Worm (Caenorhabditis elegans) whole organism, late embryonic: ENCODE data around the gene Y57G11C.1130.
A peak's percentile ranks its signal among the peaks of the same experiment; 100 is the strongest.
"Not testable (repeated sequence)": the region's sequence is repeated elsewhere in the genome, so short reads cannot be mapped to it uniquely, and the experiment has no call there.

Experiments used
- C08G9.2 ChIP-seq: sonication (generic microtip); optimal IDR thresholded peaks from 2 replicates; lab custom pipeline; 2016; ENCODE audit warnings: mild to moderate bottlenecking, missing genetic modification characterization, moderate library complexity, missing compliant biosample characterization
- C38D4.7 ChIP-seq: fragments of 200-800 bp; sonication (Bioruptor generic); optimal IDR thresholded peaks from 2 replicates; lab custom pipeline; 2018; ENCODE audit warnings: mild to moderate bottlenecking, missing genetic modification characterization, moderate library complexity, missing compliant biosample characterization
- F13H6.1 ChIP-seq: sonication (generic microtip); optimal IDR thresholded peaks from 2 replicates; lab custom pipeline; 2016; ENCODE audit warnings: missing genetic modification characterization, missing compliant biosample characterization
- K02D7.2 ChIP-seq: sonication (generic microtip); optimal IDR thresholded peaks from 2 replicates; lab custom pipeline; 2017; ENCODE audit warnings: mild to moderate bottlenecking, missing genetic modification characterization, missing compliant biosample characterization
- T23F11.4 ChIP-seq: fragments of 200-800 bp; sonication (Bioruptor generic); optimal IDR thresholded peaks from 2 replicates; lab custom pipeline; 2018; ENCODE audit warnings: mild to moderate bottlenecking, missing genetic modification characterization, missing compliant biosample characterization
- Y22D7AL.16 ChIP-seq: sonication (generic microtip); optimal IDR thresholded peaks from 2 replicates; lab custom pipeline; 2016; ENCODE audit warnings: missing genetic modification characterization, missing compliant biosample characterization
- ama-1 ChIP-seq: fragments of 150-350 bp; optimal IDR thresholded peaks from 2 replicates; lab custom pipeline; 2014
- ceh-18 ChIP-seq: sonication (generic microtip); optimal IDR thresholded peaks from 2 replicates; lab custom pipeline; 2016; ENCODE audit warnings: missing genetic modification characterization, missing compliant biosample characterization
- ceh-19 ChIP-seq: fragments of 200-800 bp; sonication (Bioruptor generic); optimal IDR thresholded peaks from 2 replicates; lab custom pipeline; 2018; ENCODE audit warnings: mild to moderate bottlenecking, missing genetic modification characterization, missing compliant biosample characterization
- ceh-2 ChIP-seq: sonication (generic microtip); optimal IDR thresholded peaks from 2 replicates; lab custom pipeline; 2016; ENCODE audit warnings: missing genotype, missing genetic modification characterization, missing compliant biosample characterization
- ceh-22 ChIP-seq: sonication (generic microtip); optimal IDR thresholded peaks from 2 replicates; lab custom pipeline; 2017; ENCODE audit warnings: missing biosample characterization, missing genetic modification characterization
- ceh-31 ChIP-seq: sonication (generic microtip); optimal IDR thresholded peaks from 2 replicates; lab custom pipeline; 2016; ENCODE audit warnings: missing genetic modification characterization, missing compliant biosample characterization
- ceh-34 ChIP-seq: sonication (generic microtip); optimal IDR thresholded peaks from 2 replicates; lab custom pipeline; 2016; ENCODE audit warnings: mild to moderate bottlenecking, missing genetic modification characterization, missing compliant biosample characterization
- ceh-48 ChIP-seq: sonication (generic microtip); optimal IDR thresholded peaks from 2 replicates; lab custom pipeline; 2016; ENCODE audit warnings: missing genetic modification characterization, inconsistent platforms, missing compliant biosample characterization
- ceh-9 ChIP-seq: sonication (generic microtip); optimal IDR thresholded peaks from 2 replicates; lab custom pipeline; 2016; ENCODE audit warnings: mild to moderate bottlenecking, missing genetic modification characterization, inconsistent platforms, missing compliant biosample characterization
- eyg-1 ChIP-seq: sonication (generic microtip); optimal IDR thresholded peaks from 2 replicates; lab custom pipeline; 2016; ENCODE audit warnings: missing genotype, missing genetic modification characterization, missing compliant biosample characterization
- fkh-10 ChIP-seq: fragments of 150-350 bp; optimal IDR thresholded peaks from 2 replicates; lab custom pipeline; 2014; ENCODE audit warnings: missing biosample characterization, missing genetic modification reagents, missing genetic modification characterization
- fkh-6 ChIP-seq: sonication (generic microtip); optimal IDR thresholded peaks from 2 replicates; lab custom pipeline; 2016; ENCODE audit warnings: missing genetic modification characterization, missing compliant biosample characterization
- gmeb-2 ChIP-seq: sonication (generic microtip); optimal IDR thresholded peaks from 2 replicates; lab custom pipeline; 2016; ENCODE audit warnings: missing genetic modification characterization, inconsistent platforms, missing compliant biosample characterization
- hlh-15 ChIP-seq: sonication (generic microtip); optimal IDR thresholded peaks from 2 replicates; lab custom pipeline; 2016; ENCODE audit warnings: missing genetic modification characterization, missing compliant biosample characterization
- lim-6 ChIP-seq: sonication (generic microtip); optimal IDR thresholded peaks from 2 replicates; lab custom pipeline; 2016; ENCODE audit warnings: missing genetic modification characterization, missing compliant biosample characterization
- madf-2 ChIP-seq: sonication (generic microtip); optimal IDR thresholded peaks from 2 replicates; lab custom pipeline; 2017; ENCODE audit warnings: missing genetic modification characterization, missing compliant biosample characterization
- mec-3 ChIP-seq: sonication (generic microtip); optimal IDR thresholded peaks from 2 replicates; lab custom pipeline; 2016; ENCODE audit warnings: borderline replicate concordance, missing genetic modification characterization, missing compliant biosample characterization
- nfya-1 ChIP-seq: sonication (generic microtip); optimal IDR thresholded peaks from 2 replicates; lab custom pipeline; 2017; ENCODE audit warnings: missing genetic modification characterization, mild to moderate bottlenecking, missing compliant biosample characterization, antibody characterized with exemption, moderate library complexity
- nhr-11 ChIP-seq: fragments of 150-350 bp; optimal IDR thresholded peaks from 2 replicates; lab custom pipeline; 2014; ENCODE audit warnings: missing biosample characterization, missing genetic modification characterization
- nhr-232 ChIP-seq: sonication (generic microtip); optimal IDR thresholded peaks from 2 replicates; lab custom pipeline; 2016; ENCODE audit warnings: missing genetic modification characterization, missing compliant biosample characterization
- pat-9 ChIP-seq: fragments of 200-800 bp; sonication (Bioruptor generic); optimal IDR thresholded peaks from 2 replicates; lab custom pipeline; 2018; ENCODE audit warnings: mild to moderate bottlenecking, missing genetic modification characterization, moderate library complexity, missing compliant biosample characterization
- pax-1 ChIP-seq: fragments of 150-350 bp; optimal IDR thresholded peaks from 2 replicates; lab custom pipeline; 2014; ENCODE audit warnings: missing biosample characterization, missing genetic modification characterization
- pqm-1 ChIP-seq: sonication (generic microtip); optimal IDR thresholded peaks from 2 replicates; lab custom pipeline; 2016; ENCODE audit warnings: missing genetic modification characterization, missing compliant biosample characterization
- ref-2 ChIP-seq: sonication (generic microtip); optimal IDR thresholded peaks from 2 replicates; lab custom pipeline; 2016; ENCODE audit warnings: missing genetic modification characterization, missing compliant biosample characterization
- sdc-2 ChIP-seq: sonication (generic microtip); optimal IDR thresholded peaks from 2 replicates; lab custom pipeline; 2016; ENCODE audit warnings: missing genotype, missing genetic modification characterization, missing compliant biosample characterization
- sox-2 ChIP-seq: fragments of 200-800 bp; sonication (Bioruptor generic); IDR thresholded peaks from 2 replicates; pipeline ENCODE4 v1.3.6; 2022; ENCODE audit warnings: missing genetic modification reagents, missing genetic modification characterization, missing compliant biosample characterization
- sox-4 ChIP-seq: sonication (generic microtip); optimal IDR thresholded peaks from 2 replicates; lab custom pipeline; 2017; ENCODE audit warnings: mild to moderate bottlenecking, missing genetic modification characterization, inconsistent platforms, missing compliant biosample characterization
- tbx-2 ChIP-seq: sonication (generic microtip); optimal IDR thresholded peaks from 2 replicates; lab custom pipeline; 2016; ENCODE audit warnings: missing genetic modification characterization, missing compliant biosample characterization
- ttx-3 ChIP-seq: sonication (generic microtip); optimal IDR thresholded peaks from 2 replicates; lab custom pipeline; 2016; ENCODE audit warnings: missing genetic modification reagents, missing genetic modification characterization, missing compliant biosample characterization
- unc-42 ChIP-seq: sonication (generic microtip); optimal IDR thresholded peaks from 2 replicates; lab custom pipeline; 2016; ENCODE audit warnings: missing genotype, missing genetic modification characterization, missing compliant biosample characterization
- unc-55 ChIP-seq: sonication (generic microtip); optimal IDR thresholded peaks from 2 replicates; lab custom pipeline; 2017; ENCODE audit warnings: missing biosample characterization, missing genetic modification reagents, missing genetic modification characterization
- zip-5 ChIP-seq: sonication (generic microtip); optimal IDR thresholded peaks from 2 replicates; lab custom pipeline; 2016; ENCODE audit warnings: missing genetic modification characterization, missing compliant biosample characterization
- ztf-16 ChIP-seq: sonication (generic microtip); optimal IDR thresholded peaks from 2 replicates; lab custom pipeline; 2017; ENCODE audit warnings: missing genetic modification characterization, missing compliant biosample characterization

The Y57G11C.1130 gene

DNA sequence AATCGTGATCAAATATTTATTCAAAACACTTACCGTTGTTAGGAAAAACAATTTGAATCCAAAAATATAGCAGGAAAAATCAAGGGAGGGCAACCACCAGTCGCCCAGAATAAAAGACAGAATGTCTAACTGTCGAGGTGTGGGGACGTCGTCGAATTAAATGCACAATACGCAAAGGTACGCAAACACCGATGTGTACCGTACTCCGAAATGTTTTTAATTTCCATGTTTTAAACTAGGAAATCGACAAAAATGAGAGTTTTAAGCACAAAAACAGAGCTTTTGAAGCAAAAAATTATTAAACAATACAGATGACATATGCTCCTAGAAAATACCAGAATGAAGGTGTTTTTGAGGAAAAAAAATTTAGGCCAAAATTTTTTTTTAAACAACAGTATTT is 7.9 kb upstream of the Y57G11C.1130 start, which contains the start of gene Y57G11C.51:
TSS of gene Y57G11C.51 (minus strand) at position 101 of the 400 bp plus-strand sequence.
- not testable (repeated sequence) for TF ChIP-seq hlh-15, K02D7.2, Y22D7AL.16 (tag; lab: Kevin White, UChicago)

- TF ChIP-seq zip-5: no peak
- no peak for TF ChIP-seq sox-4 (tag; lab: Kevin White, UChicago)
- TF ChIP-seq ceh-34: no peak
- no peak for TF ChIP-seq fkh-6
- no peak for TF ChIP-seq ceh-2
- TF ChIP-seq ceh-22 (tag; lab: Kevin White, UChicago): no peak
- no peak for TF ChIP-seq tbx-2 (tag; lab: Kevin White, UChicago)
- no peak for TF ChIP-seq sdc-2 (tag; lab: Kevin White, UChicago)
- no peak for TF ChIP-seq ceh-18
- no peak for TF ChIP-seq ceh-48 (tag; lab: Kevin White, UChicago)
- no peak for TF ChIP-seq mec-3 (tag; lab: Kevin White, UChicago)
- no peak for TF ChIP-seq eyg-1 (tag; lab: Kevin White, UChicago)
- no peak for TF ChIP-seq sox-2 (GFP tag; lab: Robert Waterston, UW)
- no peak for TF ChIP-seq C38D4.7 (GFP tag; lab: Kevin White, UChicago)
These were observed 774 bp upstream of the Y57G11C.1130 start, which contains the start of gene Y57G11C.8 for ce11 chrIV:14781537-14781936. Gene Y57G11C.8, plus strand, starts transcription at chrIV:14781837.

DNA sequence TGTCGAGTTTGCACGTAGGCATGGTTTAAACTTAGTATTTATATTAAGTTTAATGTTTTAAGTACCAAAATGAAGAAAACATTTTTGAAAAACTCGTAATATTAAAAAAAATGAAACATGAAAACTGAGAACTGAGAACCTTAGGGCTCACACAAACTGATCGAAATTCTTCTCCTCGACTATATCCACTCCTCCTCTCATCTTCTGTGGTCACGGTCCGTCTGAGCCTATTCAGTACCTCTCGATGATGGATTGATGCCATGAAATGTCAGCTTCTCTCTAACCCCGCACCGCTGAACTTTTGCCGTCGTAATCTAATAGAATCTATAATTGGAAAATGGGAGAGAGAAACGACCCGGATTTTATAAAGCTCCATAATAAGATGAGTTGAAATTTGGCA is 2.2 kb downstream of the Y57G11C.1130 start, which contains the start of gene nlp-56:
TSS of gene nlp-56 (minus strand) at position 257 of the 400 bp plus-strand sequence.
- TF ChIP-seq pax-1 (tag; lab: Kevin White, UChicago) (no peak), lim-6 (tag; lab: Kevin White, UChicago) (no peak), ama-1 (no peak), ceh-9 (tag; lab: Kevin White, UChicago) (no peak), pat-9 (no peak), T23F11.4 (GFP tag; lab: Kevin White, UChicago) (no peak), ceh-31 (no peak), ztf-16 (tag; lab: Kevin White, UChicago) (no peak), fkh-6 (no peak)

DNA sequence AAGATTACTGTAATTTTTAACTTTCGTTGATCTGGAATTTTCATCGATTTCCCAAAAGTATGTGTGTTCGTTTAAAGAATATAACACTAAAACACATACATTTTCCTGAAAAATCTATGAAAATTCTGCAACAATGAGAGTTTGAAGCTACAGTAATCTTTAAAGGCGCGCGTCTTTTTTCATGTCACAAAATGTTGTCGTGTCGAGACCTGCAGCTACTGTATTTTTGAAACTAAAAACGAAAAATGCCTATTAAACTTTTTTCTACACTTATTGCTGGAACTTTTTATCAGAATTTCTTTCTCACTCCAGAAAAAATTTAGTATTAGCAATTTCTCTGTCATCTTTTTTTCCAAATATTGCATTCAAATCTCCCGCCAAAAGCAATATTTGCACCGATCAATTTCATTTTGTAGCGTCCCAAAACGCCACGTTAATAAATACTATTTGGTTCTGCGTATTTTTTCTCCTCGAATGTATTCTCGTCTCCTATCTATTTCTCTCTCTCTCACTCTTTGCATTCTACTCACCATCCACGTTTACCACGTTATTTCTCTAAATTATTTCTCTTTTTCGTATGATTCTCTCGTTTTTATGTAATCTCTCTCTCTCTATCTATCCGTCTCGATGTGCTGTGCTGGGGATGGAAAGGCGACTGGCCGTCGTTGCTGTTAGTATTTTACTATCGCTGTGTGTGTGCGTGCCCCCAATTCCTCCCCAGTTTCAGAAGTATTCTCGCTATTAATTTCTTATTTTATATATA is 4.2 kb downstream of the Y57G11C.1130 start, which contains the start of gene melo-1:
TSS of gene melo-1 (plus strand) at position 658 of the 763 bp plus-strand sequence.
- no peak for TF ChIP-seq pat-9
- TF ChIP-seq unc-55: peak; percentile 42
- no peak for TF ChIP-seq zip-5
- TF ChIP-seq nfya-1: peak; percentile 60
- TF ChIP-seq ceh-18: no peak
- TF ChIP-seq T23F11.4 (GFP tag; lab: Kevin White, UChicago): no peak
- TF ChIP-seq ceh-19 (GFP tag; lab: Kevin White, UChicago): peak; percentile 11
- peak; percentile 51 for TF ChIP-seq unc-42 (tag; lab: Kevin White, UChicago)

ce11 chrIV:14790579-14790978 is 8.3 kb downstream of the Y57G11C.1130 start:
- TF ChIP-seq ama-1 (peak; percentile 13), T23F11.4 (GFP tag; lab: Kevin White, UChicago) (no peak), ref-2 (tag; lab: Kevin White, UChicago) (no peak)

DNA sequence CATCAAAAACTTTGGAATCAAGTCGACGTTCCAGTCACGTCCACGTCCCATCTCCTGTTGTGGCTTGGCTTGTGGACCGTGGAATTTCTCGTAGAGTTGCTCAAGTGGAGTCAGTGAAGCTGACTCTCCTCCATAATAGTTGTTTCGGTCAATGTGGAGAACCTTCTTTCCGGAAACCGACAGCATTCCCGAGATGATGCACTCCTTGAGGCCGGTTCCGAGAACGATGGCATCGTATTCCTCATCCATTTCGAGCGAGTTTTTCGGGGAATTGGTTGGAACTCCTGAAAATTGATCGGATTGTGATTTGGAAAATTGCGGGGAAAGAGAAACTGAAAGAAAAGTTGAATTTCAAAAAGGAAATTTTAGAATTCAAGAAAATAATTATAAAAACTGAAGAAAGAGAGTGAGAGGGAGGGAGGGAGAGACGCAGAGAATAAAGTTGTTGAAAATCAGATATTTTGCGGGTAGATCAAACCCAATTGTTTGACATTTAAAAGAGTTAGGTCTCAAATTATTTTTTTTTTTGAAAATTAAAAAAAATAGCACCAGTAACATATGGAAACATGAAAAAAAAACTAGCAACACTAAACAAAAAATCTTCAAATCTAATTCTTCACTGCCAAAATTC is 10.4 kb downstream of the Y57G11C.1130 start, which contains the start of gene gdi-1:
TSS of gene gdi-1 (minus strand) at position 286 of the 631 bp plus-strand sequence.
- no peak for TF ChIP-seq C38D4.7 (GFP tag; lab: Kevin White, UChicago)
- TF ChIP-seq gmeb-2 (tag; lab: Kevin White, UChicago): no peak
- no peak for TF ChIP-seq nhr-11 (tag; lab: Kevin White, UChicago)
- no peak for TF ChIP-seq C08G9.2 (tag; lab: Kevin White, UChicago)
- TF ChIP-seq ceh-48 (tag; lab: Kevin White, UChicago): no peak
- no peak for TF ChIP-seq tbx-2 (tag; lab: Kevin White, UChicago)
- TF ChIP-seq unc-42 (tag; lab: Kevin White, UChicago): no peak
- TF ChIP-seq ceh-2: no peak
- TF ChIP-seq madf-2 (tag; lab: Kevin White, UChicago): no peak
- no peak for TF ChIP-seq eyg-1 (tag; lab: Kevin White, UChicago)
- no peak for TF ChIP-seq ceh-31
- TF ChIP-seq ttx-3 (tag; lab: Kevin White, UChicago): no peak
- no peak for TF ChIP-seq nhr-232 (tag; lab: Kevin White, UChicago)
- no peak for TF ChIP-seq fkh-10 (GFP tag; lab: Kevin White, UChicago)
- TF ChIP-seq F13H6.1: no peak
- TF ChIP-seq ceh-34: no peak
- no peak for TF ChIP-seq pqm-1
